Worm (Caenorhabditis elegans): Measurements from ENCODE around the gene W04G3.10.

ce11 chrX:11061904-11062303 lies 16.1 kb downstream of the W04G3.10 start, which contains the start of gene lpr-5:
- TF ChIP-seq tbx-2 (tag; optimal IDR thresholded peaks at IDR 0.05) (no peak), ama-1 (optimal IDR thresholded peaks at IDR 0.05) (no peak), ceh-9 (tag; optimal IDR thresholded peaks at IDR 0.05) (no peak), unc-42 (tag; optimal IDR thresholded peaks at IDR 0.05) (no peak), elt-2 (tag; optimal IDR thresholded peaks at IDR 0.05) (no peak), pag-3 (tag; optimal IDR thresholded peaks at IDR 0.05; ENCODE audit: borderline replicate concordance) (no peak)
